Fruit fly (Drosophila melanogaster): ENCODE results near the gene CG10600.

Gene CG10600

dm6 chr2L:18844917-18845509 is 5.5 kb upstream of the CG10600 start, which contains the start of gene CG17321:
CG17321 (plus strand) TSS chr2L:18845184.
- TF ChIP-seq bowl (GFP tag; IDR thresholded peaks at IDR 0.05): no peak
- TF ChIP-seq HLH4C (GFP tag; IDR thresholded peaks at IDR 0.05; ENCODE audit: partially characterized antibody): no peak
- TF ChIP-seq CG13894 (tag; optimal IDR thresholded peaks at IDR 0.05): peak; percentile 51
- peak; percentile 36 for TF ChIP-seq scrt (GFP tag; optimal IDR thresholded peaks at IDR 0.05)
- TF ChIP-seq Deaf1 (tag; optimal IDR thresholded peaks at IDR 0.05): peak; percentile 51
- TF ChIP-seq CG14710 (tag; optimal IDR thresholded peaks at IDR 0.05): no peak
- TF ChIP-seq sens (GFP tag): no peak
- no peak for TF ChIP-seq Gsc (GFP tag; IDR thresholded peaks at IDR 0.05)
- TF ChIP-seq Med (GFP tag): peak; percentile 79
- TF ChIP-seq fd96Cb (tag; optimal IDR thresholded peaks at IDR 0.05): no peak
- no peak for TF ChIP-seq dmrt11E (tag; optimal IDR thresholded peaks at IDR 0.05)
- no peak for TF ChIP-seq CG1024 (GFP tag; IDR thresholded peaks at IDR 0.05)
- TF ChIP-seq CG12071 (GFP tag; optimal IDR thresholded peaks at IDR 0.05): no peak
- TF ChIP-seq CG16779 (GFP tag; IDR thresholded peaks at IDR 0.05): peak; percentile 64; the same call in 1 of the 2 replicates
- TF ChIP-seq CG10979 (tag; optimal IDR thresholded peaks at IDR 0.05): no peak
- no peak for TF ChIP-seq CG9797 (GFP tag; optimal IDR thresholded peaks at IDR 0.05)
- TF ChIP-seq Nf-YA (GFP tag; IDR thresholded peaks at IDR 0.05): no peak
- no peak for TF ChIP-seq inv (GFP tag; IDR thresholded peaks at IDR 0.05; ENCODE audit: partially characterized antibody)
- no peak for TF ChIP-seq lab (GFP tag; optimal IDR thresholded peaks at IDR 0.05)
- TF ChIP-seq CG17385 (GFP tag; optimal IDR thresholded peaks at IDR 0.05): peak; percentile 19
- TF ChIP-seq klu (GFP tag; IDR thresholded peaks at IDR 0.05): no peak
- TF ChIP-seq az2 (GFP tag; optimal IDR thresholded peaks at IDR 0.05): no peak
- TF ChIP-seq Bdp1 (GFP tag; optimal IDR thresholded peaks at IDR 0.05): no peak
- no peak for TF ChIP-seq CG3726 (GFP tag; IDR thresholded peaks at IDR 0.05)
- no peak for TF ChIP-seq emc (GFP tag; optimal IDR thresholded peaks at IDR 0.05)
- TF ChIP-seq Vsx1 (GFP tag; optimal IDR thresholded peaks at IDR 0.05): no peak
- no peak for TF ChIP-seq onecut (GFP tag; IDR thresholded peaks at IDR 0.05)
- TF ChIP-seq Hmx (GFP tag; optimal IDR thresholded peaks at IDR 0.05): no peak
- TF ChIP-seq CG18599 (GFP tag; optimal IDR thresholded peaks at IDR 0.05): peak; percentile 36
- no peak for TF ChIP-seq TFAM (GFP tag; optimal IDR thresholded peaks at IDR 0.05)
- TF ChIP-seq Antp (GFP tag; optimal IDR thresholded peaks at IDR 0.05): no peak
- TF ChIP-seq CG1603 (tag; optimal IDR thresholded peaks at IDR 0.05): no peak
- no peak for TF ChIP-seq CG33213 (GFP tag; optimal IDR thresholded peaks at IDR 0.05)
- no peak; the same call in 1 of the 2 replicates for TF ChIP-seq amos (GFP tag; IDR thresholded peaks at IDR 0.05; ENCODE audit: partially characterized antibody)
- TF ChIP-seq peb (GFP tag; IDR thresholded peaks at IDR 0.05): no peak
- peak; percentile 66 for TF ChIP-seq abd-A (tag; optimal IDR thresholded peaks at IDR 0.05)
- TF ChIP-seq CG12659 (GFP tag; optimal IDR thresholded peaks at IDR 0.05): no peak
- TF ChIP-seq E2f1 (GFP tag; IDR thresholded peaks at IDR 0.05): no peak
- TF ChIP-seq eve (GFP tag; optimal IDR thresholded peaks at IDR 0.05): no peak
- no peak for TF ChIP-seq pho (GFP tag; optimal IDR thresholded peaks at IDR 0.05)
- TF ChIP-seq crol (GFP tag; IDR thresholded peaks at IDR 0.05): peak; percentile 68
- TF ChIP-seq CG9876 (GFP tag; optimal IDR thresholded peaks at IDR 0.05): no peak
- peak; percentile 27; the same call in 1 of the 2 replicates for TF ChIP-seq Bgb (GFP tag; IDR thresholded peaks at IDR 0.05; ENCODE audit: partially characterized antibody)
- TF ChIP-seq CG9932 (GFP tag; IDR thresholded peaks at IDR 0.05): no peak
- peak; percentile 51 for TF ChIP-seq ewg (GFP tag; optimal IDR thresholded peaks at IDR 0.05)
- TF ChIP-seq CG8089 (GFP tag; optimal IDR thresholded peaks at IDR 0.05): no peak
- no peak for TF ChIP-seq CG6791 (GFP tag; IDR thresholded peaks at IDR 0.05; ENCODE audit: partially characterized antibody)
- TF ChIP-seq dysf (GFP tag; IDR thresholded peaks at IDR 0.05): no peak
- no peak for TF ChIP-seq fd3F (GFP tag; optimal IDR thresholded peaks at IDR 0.05)
- no peak for TF ChIP-seq CG6683 (GFP tag; optimal IDR thresholded peaks at IDR 0.05)

All from whole organism, embryonic.